Fruit fly (Drosophila melanogaster): ENCODE data around the gene CG32081.
A peak's percentile ranks its signal among the peaks of the same experiment; 100 is the strongest.

The CG32081 gene

dm6 chr3L:11064689-11065088 is 37.3 kb downstream of the CG32081 start, which contains the start of the genes CG32075, CG45101 and SuUR (continued):
- peak; percentile 62 for TF ChIP-seq CG5953 (GFP tag; IDR thresholded peaks at IDR 0.05)
- peak; percentile 78 for TF ChIP-seq E2f2 (GFP tag; IDR thresholded peaks at IDR 0.05)
- TF ChIP-seq br (optimal IDR thresholded peaks at IDR 0.05), result no peak
- TF ChIP-seq CG14050 (GFP tag; IDR thresholded peaks at IDR 0.05), result peak; percentile 72; the same call in 2 of the 3 replicates
- TF ChIP-seq Hr39 (optimal IDR thresholded peaks at IDR 0.05), result no peak
- TF ChIP-seq tap (tag; optimal IDR thresholded peaks at IDR 0.05), result peak; percentile 61
- TF ChIP-seq unpg (GFP tag; optimal IDR thresholded peaks at IDR 0.05), result peak; percentile 82
- TF ChIP-seq Vsx1 (GFP tag; optimal IDR thresholded peaks at IDR 0.05), result peak; percentile 59
- TF ChIP-seq CG6683 (GFP tag; optimal IDR thresholded peaks at IDR 0.05), result peak; percentile 39
- peak; percentile 78 for TF ChIP-seq CG18619 (GFP tag; optimal IDR thresholded peaks at IDR 0.05)
- peak; percentile 39 for TF ChIP-seq CG2875 (GFP tag; optimal IDR thresholded peaks at IDR 0.05)
- TF ChIP-seq fru (optimal IDR thresholded peaks at IDR 0.05), result no peak
- TF ChIP-seq Doc2 (GFP tag; IDR thresholded peaks at IDR 0.05), result 0 out of 2 replicates have a peak, but pooled peaks have one; percentile 28
- peak; percentile 41 for TF ChIP-seq CG17912 (GFP tag; optimal IDR thresholded peaks at IDR 0.05)
- TF ChIP-seq CG3281 (GFP tag; optimal IDR thresholded peaks at IDR 0.05), result peak; percentile 72
- TF ChIP-seq CG10431 (GFP tag; optimal IDR thresholded peaks at IDR 0.05), result peak; percentile 48
- peak in 1 of 2 experiments; percentile 30 for TF ChIP-seq tll (GFP tag; optimal IDR thresholded peaks at IDR 0.05)
- peak; percentile 82 for TF ChIP-seq CG11456 (GFP tag; IDR thresholded peaks at IDR 0.05)
- TF ChIP-seq chm (GFP tag; IDR thresholded peaks at IDR 0.05), result peak; percentile 90
- peak in 1 of 2 experiments; percentile 69 for TF ChIP-seq insv (GFP tag; optimal IDR thresholded peaks at IDR 0.05)
- TF ChIP-seq ranshi (GFP tag; IDR thresholded peaks at IDR 0.05), result peak; percentile 86
- TF ChIP-seq CG6765 (GFP tag; optimal IDR thresholded peaks at IDR 0.05), result peak; percentile 9
- TF ChIP-seq gsb-n (tag; optimal IDR thresholded peaks at IDR 0.05), result peak; percentile 74
- TF ChIP-seq al (GFP tag; IDR thresholded peaks at IDR 0.05), result peak; percentile 88
- peak; percentile 51; the same call in 1 of the 3 replicates for TF ChIP-seq jigr1 (GFP tag; IDR thresholded peaks at IDR 0.05)
- peak; percentile 78 for TF ChIP-seq HLH3B (GFP tag; IDR thresholded peaks at IDR 0.05)
- TF ChIP-seq CG11093 (GFP tag; IDR thresholded peaks at IDR 0.05), result peak; percentile 73; the same call in 2 of the 3 replicates
- no peak for TF ChIP-seq Kr (GFP tag; optimal IDR thresholded peaks at IDR 0.05)
- peak; percentile 83 for TF ChIP-seq CG18599 (GFP tag; optimal IDR thresholded peaks at IDR 0.05)
- peak; percentile 69 for TF ChIP-seq dmrt99B (tag; optimal IDR thresholded peaks at IDR 0.05)
- peak; percentile 24; the same call in 1 of the 3 replicates for TF ChIP-seq knrl (GFP tag; IDR thresholded peaks at IDR 0.05; ENCODE audit: partially characterized antibody)
- peak; percentile 91 for TF ChIP-seq vvl (GFP tag; IDR thresholded peaks at IDR 0.05)
- peak; percentile 99 for TF ChIP-seq Med (GFP tag)
- TF ChIP-seq disco-r (GFP tag; optimal IDR thresholded peaks at IDR 0.05), result peak; percentile 51
- peak; percentile 82 for TF ChIP-seq HHEX (GFP tag; optimal IDR thresholded peaks at IDR 0.05)
- TF ChIP-seq pros (GFP tag; optimal IDR thresholded peaks at IDR 0.05), result no peak
- TF ChIP-seq Awh (GFP tag; IDR thresholded peaks at IDR 0.05), result peak; percentile 71; the same call in 1 of the 2 replicates
- peak; percentile 38 for TF ChIP-seq CG8281 (tag; optimal IDR thresholded peaks at IDR 0.05)
- peak; percentile 84 for TF ChIP-seq CG4854 (GFP tag; optimal IDR thresholded peaks at IDR 0.05)
- peak; percentile 59 for TF ChIP-seq CG5180 (GFP tag; optimal IDR thresholded peaks at IDR 0.05)
- peak; percentile 87 for TF ChIP-seq dysf (GFP tag; IDR thresholded peaks at IDR 0.05)
- TF ChIP-seq slbo (GFP tag; IDR thresholded peaks at IDR 0.05), result peak; percentile 94
- peak; percentile 74 for TF ChIP-seq CG4328 (GFP tag; optimal IDR thresholded peaks at IDR 0.05)
- peak; percentile 93 for TF ChIP-seq pho (GFP tag; optimal IDR thresholded peaks at IDR 0.05)
- no peak for TF ChIP-seq Hr78 (GFP tag; optimal IDR thresholded peaks at IDR 0.05)
- no peak for TF ChIP-seq CG16813 (GFP tag; IDR thresholded peaks at IDR 0.05; ENCODE audit: partially characterized antibody)
- TF ChIP-seq CG17829 (tag; optimal IDR thresholded peaks at IDR 0.05), result peak; percentile 88
- TF ChIP-seq ase (GFP tag; IDR thresholded peaks at IDR 0.05), result peak; percentile 86
- TF ChIP-seq corto (GFP tag; optimal IDR thresholded peaks at IDR 0.05), result peak; percentile 59
- TF ChIP-seq tna (GFP tag; IDR thresholded peaks at IDR 0.05; ENCODE audit: partially characterized antibody), result no peak
- no peak for TF ChIP-seq gce (GFP tag; IDR thresholded peaks at IDR 0.05)

Data from whole organism, embryonic.